Worm (Caenorhabditis elegans): Measurements from ENCODE around the gene vps-45.

DNA sequence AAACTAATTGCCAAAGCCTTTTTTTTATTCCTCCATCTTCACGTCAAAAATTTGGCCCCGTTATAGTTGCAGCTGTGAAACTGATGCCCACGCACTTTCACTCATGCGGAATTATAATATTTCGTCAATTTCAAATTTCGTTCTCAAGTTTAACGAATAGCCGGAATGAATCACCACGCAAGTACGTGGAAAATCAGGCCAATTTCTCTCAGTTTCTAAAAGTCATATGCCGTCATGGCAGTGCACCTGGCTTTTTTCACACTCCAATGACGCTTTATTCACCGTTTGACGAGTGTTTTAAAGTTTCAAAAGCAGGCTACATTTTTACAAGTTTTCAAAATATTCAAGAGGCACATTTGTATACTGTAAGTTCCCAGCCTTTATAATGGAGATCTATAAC is 26.8 kb downstream of the vps-45 start:
- TF ChIP-seq mec-3 (tag; optimal IDR thresholded peaks at IDR 0.05; ENCODE audit: borderline replicate concordance) (no peak), fkh-10 (GFP tag; optimal IDR thresholded peaks at IDR 0.05) (no peak), unc-86 (tag; optimal IDR thresholded peaks at IDR 0.05) (no peak), zip-5 (tag; optimal IDR thresholded peaks at IDR 0.05) (no peak), sox-4 (tag; optimal IDR thresholded peaks at IDR 0.05) (no peak), dmd-4 (tag; optimal IDR thresholded peaks at IDR 0.05; ENCODE audit: borderline replicate concordance) (no peak), ama-1 (optimal IDR thresholded peaks at IDR 0.05) (no peak), ceh-9 (tag; optimal IDR thresholded peaks at IDR 0.05) (no peak), pqm-1 (tag; optimal IDR thresholded peaks at IDR 0.05) (no peak), tbx-2 (tag; optimal IDR thresholded peaks at IDR 0.05) (no peak), fkh-6 (tag; optimal IDR thresholded peaks at IDR 0.05) (no peak), sox-2 (GFP tag; IDR thresholded peaks at IDR 0.05) (no peak), ref-2 (tag; optimal IDR thresholded peaks at IDR 0.05) (no peak)
